Worm (Caenorhabditis elegans): ENCODE results near the gene Y14H12A.2.

DNA sequence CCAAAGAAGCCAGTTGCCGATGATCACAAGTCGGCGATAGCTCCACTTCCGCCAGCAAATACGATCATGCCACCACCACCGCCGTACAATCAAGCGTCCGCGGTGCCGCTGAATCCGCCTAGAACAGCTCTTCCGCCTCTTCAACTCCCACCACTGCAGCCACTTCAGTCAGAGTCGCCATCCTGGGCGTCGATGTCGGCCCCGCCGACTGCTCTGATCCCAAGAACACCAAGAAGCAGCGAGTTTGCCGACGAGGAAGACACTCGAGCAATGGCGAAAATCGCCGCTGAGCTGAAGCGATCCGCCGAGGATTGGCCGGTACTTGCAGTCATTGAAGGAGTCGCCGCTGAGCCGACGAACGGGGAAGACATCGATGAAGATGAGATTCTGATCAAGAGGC lies 21.4 kb downstream of the Y14H12A.2 start:
- TF ChIP-seq flt-1 (GFP tag; IDR thresholded peaks at IDR 0.05) (no peak), tab-1 (GFP tag; IDR thresholded peaks at IDR 0.05) (0 out of 2 replicates have a peak, but pooled peaks have one; percentile 11), ref-1 (GFP tag; conservative IDR thresholded peaks at IDR 0.05) (no peak), ztf-23 (GFP tag; IDR thresholded peaks at IDR 0.05) (no peak), klf-2 (GFP tag; conservative IDR thresholded peaks at IDR 0.05) (no peak), cog-1 (tag; optimal IDR thresholded peaks at IDR 0.05) (no peak), T22C8.4 (GFP tag; IDR thresholded peaks at IDR 0.05) (no peak), med-1 (GFP tag; optimal IDR thresholded peaks at IDR 0.05; ENCODE audit: insufficient read depth) (no peak), ztf-29 (GFP tag; IDR thresholded peaks at IDR 0.05) (no peak)
